Worm (Caenorhabditis elegans): ENCODE data around the gene ZK616.5.

ce11 chrIV:5380140-5380539 is 11.6 kb upstream of the ZK616.5 start:
- no peak for TF ChIP-seq lin-13 (GFP tag; optimal IDR thresholded peaks at IDR 0.05)
- no peak for TF ChIP-seq ces-1 (GFP tag; optimal IDR thresholded peaks at IDR 0.05)
- TF ChIP-seq nhr-84 (tag; optimal IDR thresholded peaks at IDR 0.05), result no peak
- no peak for TF ChIP-seq sup-37 (GFP tag; optimal IDR thresholded peaks at IDR 0.05)
- no peak for TF ChIP-seq unc-86 (tag; optimal IDR thresholded peaks at IDR 0.05)
- TF ChIP-seq nhr-90 (tag; optimal IDR thresholded peaks at IDR 0.05; ENCODE audit: poor library complexity), result no peak
